Worm (Caenorhabditis elegans): ENCODE data around the gene C17C3.11.

- TF ChIP-seq tra-4 (tag; optimal IDR thresholded peaks at IDR 0.05) (no peak), F13C5.2 (tag; optimal IDR thresholded peaks at IDR 0.05) (no peak), ama-1 (optimal IDR thresholded peaks at IDR 0.05) (no peak), ceh-13 (GFP tag; optimal IDR thresholded peaks at IDR 0.05) (no peak), ets-7 (tag; optimal IDR thresholded peaks at IDR 0.05) (no peak), flt-1 (GFP tag; IDR thresholded peaks at IDR 0.05) (no peak), aly-1 (tag; optimal IDR thresholded peaks at IDR 0.05) (no peak)
These were observed 4.1 kb downstream of the C17C3.11 start, which contains the start of gene C17C3.24 for ce11 chrII:5541685-5542084.

Data from whole organism, early embryonic.